Worm (Caenorhabditis elegans) whole organism, L1 larva: ENCODE data around the gene mttu-1.
A peak's percentile ranks its signal among the peaks of the same experiment; 100 is the strongest.
"Not testable (repeated sequence)": the region's sequence is repeated elsewhere in the genome, so short reads cannot be mapped to it uniquely, and the experiment has no call there.

Source experiments
- C34B4.2 ChIP-seq: sonication (generic microtip); optimal IDR thresholded peaks from 2 replicates; lab custom pipeline; 2017; ENCODE audit warnings: mild to moderate bottlenecking, missing genetic modification characterization, missing compliant biosample characterization
- blmp-1 ChIP-seq: fragments of 150-350 bp; optimal IDR thresholded peaks from 2 replicates; lab custom pipeline; 2014; ENCODE audit warnings: missing biosample characterization, missing genetic modification characterization
- ceh-63 ChIP-seq: fragments of 200-800 bp; sonication (Bioruptor generic); optimal IDR thresholded peaks from 2 replicates; lab custom pipeline; 2018; ENCODE audit warnings: mild to moderate bottlenecking, missing genetic modification characterization, missing compliant biosample characterization
- ceh-8 ChIP-seq: fragments of 200-800 bp; sonication (Bioruptor generic); optimal IDR thresholded peaks from 2 replicates; lab custom pipeline; 2018; ENCODE audit warnings: mild to moderate bottlenecking, missing genetic modification characterization, moderate library complexity, missing compliant biosample characterization
- ceh-88 ChIP-seq: fragments of 200-800 bp; sonication (Bioruptor generic); IDR thresholded peaks from 2 replicates; pipeline ENCODE4 v1.3.6; 2022; ENCODE audit warnings: missing genetic modification characterization, missing compliant biosample characterization
- dpl-1 ChIP-seq, 3 experiments: fragments of 150-350 bp in 2 of 3; sonication (generic microtip) in 1 of 3; optimal IDR thresholded peaks; 2 replicates each; lab custom pipeline; 2014 to 2017; ENCODE audit warnings: missing biosample characterization in 3 of 3, missing genetic modification characterization in 3 of 3, missing genetic modification reagents in 3 of 3
- dsc-1 ChIP-seq: sonication (generic microtip); optimal IDR thresholded peaks from 2 replicates; lab custom pipeline; 2016; ENCODE audit warnings: mild to moderate bottlenecking, missing genetic modification characterization, missing compliant biosample characterization
- efl-1 ChIP-seq, 4 experiments: fragments of 150-350 bp; optimal IDR thresholded peaks in 3 of 4; peaks in 1 of 4; 1 replicate in 1 of 4; 2 replicates in 3 of 4; lab custom pipeline; 2014; ENCODE audit warnings: missing biosample characterization in 2 of 4, missing genetic modification characterization in 2 of 4, missing genetic modification reagents in 2 of 4
- elt-2 ChIP-seq: sonication (generic microtip); optimal IDR thresholded peaks from 2 replicates; lab custom pipeline; 2016; ENCODE audit warnings: missing genetic modification characterization, mild to moderate bottlenecking, inconsistent platforms, missing compliant biosample characterization, missing genetic modification reagents
- ets-5 ChIP-seq: fragments of 200-800 bp; sonication (Bioruptor generic); IDR thresholded peaks from 2 replicates; pipeline ENCODE4 v1.3.6; 2022; ENCODE audit warnings: missing genetic modification characterization, missing compliant biosample characterization
- fkh-4 ChIP-seq: sonication (generic microtip); optimal IDR thresholded peaks from 2 replicates; lab custom pipeline; 2016; ENCODE audit warnings: missing compliant biosample characterization, missing genetic modification characterization, borderline replicate concordance
- fkh-8 ChIP-seq: sonication (generic microtip); optimal IDR thresholded peaks from 2 replicates; lab custom pipeline; 2016; ENCODE audit warnings: mild to moderate bottlenecking, missing genetic modification characterization, missing compliant biosample characterization
- grh-1 ChIP-seq: fragments of 200-800 bp; sonication (Bioruptor generic); IDR thresholded peaks from 2 replicates; pipeline ENCODE4 v1.3.6; 2022; ENCODE audit warnings: missing genetic modification reagents, missing genetic modification characterization, missing compliant biosample characterization
- hlh-17 ChIP-seq: fragments of 200-800 bp; sonication (Bioruptor generic); optimal IDR thresholded peaks from 2 replicates; lab custom pipeline; 2018; ENCODE audit warnings: missing genetic modification characterization, mild to moderate bottlenecking, missing compliant biosample characterization, moderate library complexity, borderline replicate concordance
- hpl-2 ChIP-seq: fragments of 150-350 bp; optimal IDR thresholded peaks from 2 replicates; lab custom pipeline; 2014; ENCODE audit warnings: missing biosample characterization, missing genetic modification reagents, missing genetic modification characterization
- isw-1 ChIP-seq: fragments of 200-800 bp; sonication (Bioruptor generic); IDR thresholded peaks from 2 replicates; pipeline ENCODE4 v1.3.6; 2022; ENCODE audit warnings: missing genetic modification characterization, missing compliant biosample characterization
- lin-14 ChIP-seq: fragments of 200-800 bp; sonication (Bioruptor generic); optimal IDR thresholded peaks from 2 replicates; lab custom pipeline; 2018; ENCODE audit warnings: mild to moderate bottlenecking, missing genetic modification characterization, moderate library complexity, missing compliant biosample characterization
- lin-35 ChIP-seq, 2 experiments: fragments of 150-350 bp; optimal IDR thresholded peaks; 2 replicates each; lab custom pipeline; 2014; ENCODE audit warnings: missing biosample characterization in 2 of 2, missing genetic modification characterization in 2 of 2, missing genetic modification reagents in 2 of 2
- lsy-2 ChIP-seq, 2 experiments: fragments of 150-350 bp; optimal IDR thresholded peaks; 2 replicates each; lab custom pipeline; 2014; ENCODE audit warnings: missing biosample characterization in 2 of 2, missing genetic modification characterization in 2 of 2
- mab-9 ChIP-seq: fragments of 200-800 bp; sonication (Bioruptor generic); IDR thresholded peaks from 2 replicates; pipeline ENCODE4 v1.3.6; 2022; ENCODE audit warnings: missing genetic modification reagents, missing genetic modification characterization, missing compliant biosample characterization
- nhr-20 ChIP-seq: sonication (generic microtip); optimal IDR thresholded peaks from 2 replicates; lab custom pipeline; 2016; ENCODE audit warnings: mild to moderate bottlenecking, missing genetic modification characterization, missing compliant biosample characterization
- nhr-71 ChIP-seq: sonication (generic microtip); optimal IDR thresholded peaks from 2 replicates; lab custom pipeline; 2016; ENCODE audit warnings: mild to moderate bottlenecking, missing genetic modification characterization, moderate library complexity, missing compliant biosample characterization
- nhr-77 ChIP-seq: fragments of 150-350 bp; optimal IDR thresholded peaks from 2 replicates; lab custom pipeline; 2014; ENCODE audit warnings: missing biosample characterization, missing genetic modification characterization
- nhr-84 ChIP-seq: sonication (generic microtip); optimal IDR thresholded peaks from 2 replicates; lab custom pipeline; 2017; ENCODE audit warnings: missing biosample characterization, missing genetic modification characterization
- nhr-90 ChIP-seq: sonication (generic microtip); optimal IDR thresholded peaks from 2 replicates; lab custom pipeline; 2016; ENCODE audit warnings: mild to moderate bottlenecking, missing genetic modification characterization, missing compliant biosample characterization; ENCODE audit not compliant: poor library complexity
- pqm-1 ChIP-seq: sonication (generic microtip); optimal IDR thresholded peaks from 3 replicates; lab custom pipeline; 2017; ENCODE audit warnings: missing biosample characterization, missing genetic modification characterization
- skn-1 ChIP-seq: fragments of 150-350 bp; optimal IDR thresholded peaks from 2 replicates; lab custom pipeline; 2014; ENCODE audit warnings: missing biosample characterization, missing genetic modification characterization
- sptf-1 ChIP-seq: fragments of 150-350 bp; optimal IDR thresholded peaks from 2 replicates; lab custom pipeline; 2014; ENCODE audit warnings: missing biosample characterization, missing genetic modification characterization
- tbx-2 ChIP-seq: sonication (generic microtip); optimal IDR thresholded peaks from 2 replicates; lab custom pipeline; 2016; ENCODE audit warnings: missing genetic modification characterization, missing compliant biosample characterization
- unc-130 ChIP-seq: fragments of 150-350 bp; optimal IDR thresholded peaks from 2 replicates; lab custom pipeline; 2017; ENCODE audit warnings: missing biosample characterization, missing genetic modification characterization, inconsistent platforms
- unc-30 ChIP-seq: sonication (generic microtip); optimal IDR thresholded peaks from 2 replicates; lab custom pipeline; 2017; ENCODE audit warnings: missing biosample characterization, missing genetic modification characterization
- unc-62 ChIP-seq: fragments of 150-350 bp; optimal IDR thresholded peaks from 2 replicates; lab custom pipeline; 2014; ENCODE audit warnings: missing biosample characterization, missing genetic modification reagents, missing genetic modification characterization
- unc-98 ChIP-seq: fragments of 200-800 bp; sonication (Bioruptor generic); IDR thresholded peaks from 2 replicates; pipeline ENCODE4 v1.3.6; 2022; ENCODE audit warnings: missing genetic modification characterization, missing compliant biosample characterization
- vab-15 ChIP-seq: sonication (generic microtip); optimal IDR thresholded peaks from 2 replicates; lab custom pipeline; 2017; ENCODE audit warnings: missing genotype, mild to moderate bottlenecking, missing genetic modification characterization, missing compliant biosample characterization
- xbp-1 ChIP-seq: sonication (generic microtip); optimal IDR thresholded peaks from 2 replicates; lab custom pipeline; 2016; ENCODE audit warnings: missing genetic modification characterization, missing compliant biosample characterization
- zag-1 ChIP-seq: fragments of 150-350 bp; optimal IDR thresholded peaks from 2 replicates; lab custom pipeline; 2014; ENCODE audit warnings: missing biosample characterization, missing genetic modification characterization
- ztf-11 ChIP-seq, 2 experiments: sonication (generic microtip); optimal IDR thresholded peaks; 2 replicates each; lab custom pipeline; 2016 to 2017; ENCODE audit warnings: missing genetic modification characterization in 2 of 2, missing biosample characterization in 1 of 2, missing compliant biosample characterization in 1 of 2

The mttu-1 gene

DNA sequence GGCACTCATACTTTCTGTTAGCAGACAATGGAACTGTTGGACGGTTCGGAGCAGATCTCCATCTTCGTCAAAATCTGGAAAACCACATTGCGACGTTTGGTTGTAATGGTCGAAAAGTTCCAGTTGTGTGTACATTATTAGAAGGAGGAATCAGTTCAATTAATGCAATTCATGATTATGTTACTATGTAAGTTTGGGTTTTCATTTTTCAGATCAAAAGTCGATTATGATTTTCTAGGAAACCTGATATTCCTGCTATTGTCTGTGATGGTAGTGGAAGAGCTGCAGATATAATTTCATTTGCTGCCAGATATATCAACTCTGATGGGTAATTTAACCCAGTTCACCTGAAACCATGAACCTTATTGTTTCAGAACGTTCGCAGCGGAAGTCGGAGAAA is 20.7 kb downstream of the mttu-1 start:
- no peak for TF ChIP-seq lin-35 (GFP tag; optimal IDR thresholded peaks at IDR 0.05; lab: Kevin White, UChicago)

DNA sequence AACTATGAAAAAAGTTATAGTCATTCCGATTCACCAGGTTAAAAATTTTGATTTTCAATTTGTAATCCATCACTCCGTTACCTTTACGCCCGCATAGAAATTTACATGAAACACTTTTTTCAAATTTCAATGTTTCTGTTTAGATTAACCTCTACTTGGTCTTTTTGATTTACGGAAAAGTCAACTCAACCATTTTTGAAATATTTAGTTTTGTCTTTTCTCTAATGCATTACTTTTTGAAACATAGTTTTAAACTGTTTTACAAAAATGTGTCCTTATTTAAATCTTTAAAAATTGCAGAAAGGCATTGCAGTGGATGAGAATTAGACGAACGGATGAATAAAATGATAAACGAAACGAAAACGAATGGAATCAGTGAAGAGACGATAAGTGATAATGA is 23.5 kb downstream of the mttu-1 start, which contains the start of gene gtl-2:
Gene gtl-2, plus strand, starts transcription at position 301 of the 400 bp plus-strand sequence.
- no peak for TF ChIP-seq nhr-84 (tag; lab: Kevin White, UChicago)
- TF ChIP-seq unc-62 (GFP tag; lab: Kevin White, UChicago): no peak
- TF ChIP-seq elt-2 (tag; lab: Kevin White, UChicago): no peak
- no peak for TF ChIP-seq unc-98
- no peak for TF ChIP-seq dpl-1 (GFP tag; optimal IDR thresholded peaks at IDR 0.05; lab: Kevin White, UChicago)
- TF ChIP-seq mab-9 (GFP tag; lab: Robert Waterston, UW): no peak

DNA sequence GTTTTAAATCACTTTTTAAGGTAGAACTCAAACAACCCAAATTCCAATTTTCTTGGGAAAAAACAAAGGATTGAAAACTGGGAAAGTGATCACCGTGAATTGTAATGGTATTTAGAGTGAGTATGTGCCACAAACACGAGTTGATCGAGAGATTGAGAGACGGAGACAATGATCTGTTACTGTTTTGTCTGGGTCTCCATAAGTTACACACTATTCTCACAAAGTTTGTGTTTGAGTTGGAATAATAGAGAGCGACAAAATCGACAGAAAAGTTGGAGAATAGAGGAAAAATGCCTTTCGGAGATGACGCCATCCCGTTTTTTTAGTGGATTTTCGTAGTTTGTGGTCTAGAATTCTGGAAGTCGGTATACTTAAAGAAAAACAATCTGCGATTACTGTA is 25.4 kb downstream of the mttu-1 start, which contains the start of gene nhr-7:
Gene nhr-7, minus strand, starts transcription at position 101 of the 400 bp plus-strand sequence.
- TF ChIP-seq unc-30: no peak
- TF ChIP-seq nhr-77 (tag; lab: Kevin White, UChicago): peak; percentile 28
- TF ChIP-seq C34B4.2: no peak

DNA sequence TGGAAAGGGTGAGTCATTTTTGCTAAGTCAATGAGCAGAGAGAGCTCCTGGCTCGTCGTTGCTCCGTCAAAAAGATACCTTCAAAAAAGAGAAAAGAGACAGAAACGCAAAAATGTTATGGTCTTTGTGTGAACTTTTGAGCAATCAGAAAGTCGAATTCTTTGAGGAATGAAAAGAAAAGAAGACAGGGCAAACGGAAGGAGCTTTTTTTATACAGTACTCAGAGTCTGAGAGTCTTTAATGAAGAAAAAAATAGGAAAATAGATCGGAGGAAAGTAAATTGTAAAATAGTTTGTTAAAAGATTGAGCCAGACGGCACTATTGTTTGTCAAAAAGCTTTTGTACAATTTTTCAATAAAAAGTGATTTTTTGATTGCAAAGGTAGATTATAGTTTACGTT is 27.2 kb downstream of the mttu-1 start:
- TF ChIP-seq ets-5 (GFP tag; lab: Robert Waterston, UW) (no peak), nhr-20 (peak; percentile 12), nhr-71 (tag; lab: Kevin White, UChicago) (peak; percentile 2), sptf-1 (no peak), ceh-88 (no peak), blmp-1 (tag; lab: Kevin White, UChicago) (no peak), hpl-2 (GFP tag; lab: Kevin White, UChicago) (no peak), lsy-2 (tag; optimal IDR thresholded peaks at IDR 0.05; lab: Kevin White, UChicago) (peak in 1 of 2 experiments; percentile 21), vab-15 (no peak), efl-1 (optimal IDR thresholded peaks at IDR 0.05; lab: Kevin White, UChicago) (no peak), efl-1 (GFP tag; optimal IDR thresholded peaks at IDR 0.05 in 1 of 2; lab: Kevin White, UChicago) (peak in 1 of 2 experiments; percentile 62), tbx-2 (tag; lab: Kevin White, UChicago) (peak; percentile 30), nhr-77 (tag; lab: Kevin White, UChicago) (peak; percentile 66)

DNA sequence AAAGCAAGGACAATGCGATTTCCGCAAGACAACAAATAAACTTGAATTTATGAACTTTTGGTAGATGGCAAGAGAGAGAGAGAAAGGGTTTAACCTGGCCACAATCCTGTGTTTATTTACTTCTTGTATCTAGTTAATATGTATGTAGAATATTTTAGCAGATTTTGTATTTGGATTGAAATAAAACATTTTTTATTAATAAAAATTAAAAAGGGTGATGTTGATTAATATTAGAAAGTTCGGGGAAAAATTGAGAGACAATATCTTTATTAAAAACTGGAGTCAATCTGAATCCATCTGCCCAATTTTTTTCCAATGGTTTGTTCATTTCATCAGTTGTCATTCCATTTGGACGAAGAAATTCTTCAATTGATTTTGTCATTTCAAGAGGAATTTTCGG is 30.6 kb downstream of the mttu-1 start, which contains the start of gene col-127:
Gene col-127, minus strand, starts transcription at position 101 of the 400 bp plus-strand sequence.
- TF ChIP-seq unc-130 (tag; lab: Kevin White, UChicago): no peak
- no peak for TF ChIP-seq grh-1 (GFP tag; lab: Robert Waterston, UW)
- no peak for TF ChIP-seq zag-1 (tag; lab: Kevin White, UChicago)
- TF ChIP-seq hlh-17: no peak
- no peak for TF ChIP-seq nhr-71 (tag; lab: Kevin White, UChicago)
- no peak for TF ChIP-seq isw-1
- TF ChIP-seq lin-14: no peak
- TF ChIP-seq xbp-1: no peak
- no peak for TF ChIP-seq nhr-77 (tag; lab: Kevin White, UChicago)
- TF ChIP-seq blmp-1 (tag; lab: Kevin White, UChicago): no peak
- no peak for TF ChIP-seq fkh-4
- TF ChIP-seq ceh-88: no peak

DNA sequence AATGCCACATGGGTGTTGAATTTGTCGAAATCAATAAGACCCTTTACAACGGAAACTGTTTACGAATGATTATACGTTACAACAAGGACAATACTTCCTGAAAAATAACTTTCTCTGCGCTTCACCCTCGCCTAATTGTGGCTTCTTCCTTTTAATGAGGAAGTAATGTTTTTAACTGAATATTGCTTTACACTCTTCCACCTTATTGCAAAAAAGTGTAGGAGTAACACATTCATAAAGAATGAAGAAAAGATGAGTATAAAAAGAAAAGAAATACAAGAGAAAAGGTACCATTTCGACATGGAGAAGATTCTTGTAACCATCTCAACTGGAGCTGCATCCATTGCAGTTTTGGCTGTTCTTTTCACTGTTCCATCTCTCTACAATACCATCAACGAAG is 33.6 kb downstream of the mttu-1 start, which contains the start of gene col-126:
Gene col-126, plus strand, starts transcription at position 301 of the 400 bp plus-strand sequence.
- TF ChIP-seq ceh-63 (GFP tag; lab: Kevin White, UChicago); fkh-4; nhr-20: not testable (repeated sequence)
- TF ChIP-seq, all 84 proteins: peak for 0; not testable (repeated sequence) for 84

DNA sequence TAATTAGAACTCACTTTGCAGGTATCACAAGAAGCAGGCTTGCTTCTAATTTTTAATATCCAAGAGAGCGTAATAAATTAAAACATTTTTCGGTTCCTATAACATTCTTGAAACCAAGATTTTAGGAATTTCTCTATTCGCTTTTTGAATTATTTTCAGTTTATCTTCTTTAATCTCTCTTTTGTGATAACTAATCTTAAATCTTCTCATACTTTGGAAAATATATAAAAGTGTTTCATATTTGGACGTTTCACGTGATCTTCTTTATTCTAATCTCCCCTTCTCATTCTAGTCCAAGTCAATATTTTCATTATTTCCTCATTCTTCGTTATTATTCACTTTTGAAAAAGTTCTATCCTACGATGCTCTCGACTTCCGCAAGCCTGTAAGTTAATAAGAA is 35.2 kb downstream of the mttu-1 start, which contains the start of gene F54D1.1:
Gene F54D1.1, plus strand, starts transcription at position 301 of the 400 bp plus-strand sequence.
- TF ChIP-seq nhr-90 (tag; lab: Kevin White, UChicago) (no peak), ceh-8 (no peak), blmp-1 (tag; lab: Kevin White, UChicago) (no peak), nhr-84 (tag; lab: Kevin White, UChicago) (no peak), fkh-8 (peak; percentile 28), dsc-1 (tag; lab: Kevin White, UChicago) (peak; percentile 70), skn-1 (tag; lab: Kevin White, UChicago) (no peak), ztf-11 (tag; optimal IDR thresholded peaks at IDR 0.05; lab: Kevin White, UChicago) (no peak), grh-1 (GFP tag; lab: Robert Waterston, UW) (no peak), pqm-1 (tag; lab: Kevin White, UChicago) (no peak)
- TF ChIP-seq, all 84 proteins: peak for 2
